Fruit fly (Drosophila melanogaster) whole organism, adult: ENCODE measurements around the gene Efa6.

ENCODE experiments used
- CG12768 ChIP-seq: fragments of 200-800 bp; sonication (Bioruptor generic); optimal IDR thresholded peaks from 2 replicates; lab custom pipeline; 2017; ENCODE audit warnings: missing biosample characterization, missing genetic modification characterization, mild to moderate bottlenecking, moderate library complexity, missing genetic modification reagents
- cic ChIP-seq: fragments of 200-800 bp; sonication (Bioruptor generic); optimal IDR thresholded peaks from 2 replicates; lab custom pipeline; 2017; ENCODE audit warnings: missing biosample characterization, mild to moderate bottlenecking, missing genetic modification characterization, moderate library complexity

DNA sequence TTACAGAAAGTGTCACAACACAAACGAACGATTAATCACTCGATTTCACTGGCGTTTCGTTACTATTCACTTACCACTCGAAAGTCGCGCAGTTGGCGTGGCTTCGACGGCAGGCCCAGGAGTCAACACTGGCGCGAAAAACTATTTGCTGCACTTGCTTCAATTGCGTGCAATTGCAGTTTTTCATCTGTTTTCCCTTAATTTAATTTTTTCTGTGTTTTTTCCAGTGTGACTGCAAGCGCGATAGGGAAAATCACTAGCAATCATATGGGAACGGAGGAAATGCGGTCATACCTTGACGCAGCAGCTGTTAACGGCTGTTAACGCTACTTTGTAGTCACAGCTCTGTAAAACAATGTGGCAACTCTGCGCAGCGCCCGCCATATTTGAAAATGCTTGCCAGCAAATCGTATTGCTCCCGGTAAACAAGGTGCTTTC is 40.0 kb upstream of the Efa6 start, which contains the start of gene AdipoR:
- TF ChIP-seq cic (GFP tag; lab: Kevin White, UChicago) (peak; percentile 33), CG12768 (GFP tag; lab: Kevin White, UChicago) (peak; percentile 17)
